Worm (Caenorhabditis elegans) whole organism, L3 larva: ENCODE data around the gene msp-49.

Experiments used
- elt-3 ChIP-seq, 3 experiments: fragments of 150-350 bp in 1 of 3; sonication (generic microtip) in 2 of 3; optimal IDR thresholded peaks; 2 replicates in 2 of 3; 4 replicates in 1 of 3; lab custom pipeline; 2014 to 2017; ENCODE audit warnings: missing biosample characterization in 3 of 3, missing genetic modification characterization in 3 of 3
- pha-4 ChIP-seq: fragments of 150-350 bp; optimal IDR thresholded peaks from 2 replicates; lab custom pipeline; 2014; ENCODE audit warnings: missing biosample characterization, missing genetic modification reagents, missing genetic modification characterization

DNA sequence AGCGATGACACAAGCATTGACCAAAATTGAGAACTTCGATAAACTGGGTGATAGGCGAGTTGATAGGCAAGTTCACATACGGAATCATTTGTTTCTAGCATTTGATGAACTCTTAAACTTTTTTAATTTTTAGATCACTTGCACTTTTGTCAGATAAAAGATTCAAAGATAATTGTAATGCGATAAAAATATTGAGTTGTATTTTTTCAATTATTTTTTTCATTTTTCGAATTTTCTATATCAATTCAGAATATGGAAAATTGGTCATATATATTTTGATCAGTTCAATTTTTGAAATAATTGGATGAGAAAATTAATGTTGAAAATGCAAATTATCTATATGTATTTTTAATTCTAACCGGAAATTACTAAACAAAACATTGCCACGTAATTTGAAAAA is 27.4 kb upstream of the msp-49 start, which contains the start of gene srb-3:
- TF ChIP-seq pha-4 = no peak
- no peak for TF ChIP-seq elt-3 (tag; optimal IDR thresholded peaks at IDR 0.05; lab: Kevin White, UChicago)
